Worm (Caenorhabditis elegans) whole organism, L2 larva: Measurements from ENCODE around the gene fzr-1.

Source experiments
- ZK546.5 ChIP-seq: sonication (generic microtip); optimal IDR thresholded peaks from 2 replicates; lab custom pipeline; 2017; ENCODE audit warnings: missing biosample characterization, missing genetic modification characterization
- aly-2 ChIP-seq: fragments of 150-350 bp; optimal IDR thresholded peaks from 2 replicates; lab custom pipeline; 2014; ENCODE audit warnings: missing biosample characterization, missing genetic modification characterization
- ama-1 ChIP-seq: fragments of 150-350 bp; optimal IDR thresholded peaks from 2 replicates; lab custom pipeline; 2018; ENCODE audit warnings: inconsistent platforms
- egl-27 ChIP-seq: sonication (generic microtip); optimal IDR thresholded peaks from 3 replicates; lab custom pipeline; 2017; ENCODE audit warnings: missing biosample characterization, missing genetic modification reagents, missing genetic modification characterization
- fos-1 ChIP-seq: fragments of 150-350 bp; optimal IDR thresholded peaks from 2 replicates; lab custom pipeline; 2014; ENCODE audit warnings: missing biosample characterization, missing genetic modification characterization
- lin-39 ChIP-seq: fragments of 150-350 bp; optimal IDR thresholded peaks from 2 replicates; lab custom pipeline; 2014; ENCODE audit warnings: missing biosample characterization, missing genetic modification reagents, missing genetic modification characterization
- mab-5 ChIP-seq: fragments of 150-350 bp; optimal IDR thresholded peaks from 2 replicates; lab custom pipeline; 2014; ENCODE audit warnings: missing biosample characterization, missing genetic modification characterization
- nhr-12 ChIP-seq: fragments of 150-350 bp; optimal IDR thresholded peaks from 2 replicates; lab custom pipeline; 2014; ENCODE audit warnings: missing biosample characterization, missing genetic modification characterization
- nhr-77 ChIP-seq: fragments of 150-350 bp; optimal IDR thresholded peaks from 2 replicates; lab custom pipeline; 2014; ENCODE audit warnings: missing biosample characterization, missing genetic modification characterization
- skn-1 ChIP-seq: sonication (generic microtip); optimal IDR thresholded peaks from 2 replicates; lab custom pipeline; 2017; ENCODE audit warnings: missing biosample characterization, missing genetic modification characterization
- snpc-4 ChIP-seq: fragments of 150-350 bp; optimal IDR thresholded peaks from 2 replicates; lab custom pipeline; 2014; ENCODE audit warnings: missing biosample characterization, missing genetic modification characterization
- unc-55 ChIP-seq: fragments of 150-350 bp; sonication (generic microtip); optimal IDR thresholded peaks from 3 replicates; lab custom pipeline; 2014; ENCODE audit warnings: missing biosample characterization, missing genetic modification reagents, missing genetic modification characterization
- zag-1 ChIP-seq: fragments of 150-350 bp; optimal IDR thresholded peaks from 2 replicates; lab custom pipeline; 2014; ENCODE audit warnings: missing biosample characterization, missing genetic modification characterization

DNA sequence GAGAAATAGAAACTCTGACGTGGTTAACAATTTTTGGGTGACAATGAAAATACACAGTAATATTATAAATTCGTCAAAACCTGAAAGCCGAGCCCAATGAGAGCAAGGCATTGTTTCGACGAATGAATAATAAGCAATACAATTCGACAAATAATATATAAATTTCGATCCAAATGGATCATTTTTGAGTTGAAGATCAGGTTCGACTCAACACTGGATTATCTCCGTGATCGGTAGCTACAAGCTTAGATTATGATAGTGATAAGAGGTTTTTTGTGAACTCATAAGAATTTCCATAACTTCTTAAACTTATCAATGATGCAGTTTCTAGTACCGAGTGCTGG is 26.4 kb downstream of the fzr-1 start:
- no peak for TF ChIP-seq ZK546.5 (tag; lab: Kevin White, UChicago)
- no peak for TF ChIP-seq lin-39
- TF ChIP-seq fos-1 (tag; lab: Kevin White, UChicago) = no peak
- no peak for TF ChIP-seq zag-1
- TF ChIP-seq nhr-12 (tag; lab: Kevin White, UChicago) = no peak
- no peak for TF ChIP-seq snpc-4 (tag; lab: Kevin White, UChicago)
- TF ChIP-seq skn-1 (tag; lab: Kevin White, UChicago) = no peak
- TF ChIP-seq nhr-77 (tag; lab: Kevin White, UChicago) = no peak
- TF ChIP-seq aly-2 (tag; lab: Kevin White, UChicago) = no peak
- TF ChIP-seq ama-1 (lab: Kevin White, UChicago) = no peak
- TF ChIP-seq egl-27 (tag; lab: Kevin White, UChicago) = no peak
- TF ChIP-seq unc-55 (GFP tag; lab: Kevin White, UChicago) = no peak
- TF ChIP-seq mab-5 (tag; lab: Kevin White, UChicago) = no peak
